Worm (Caenorhabditis elegans) whole organism, late embryonic: ENCODE measurements around the gene clec-254.
"Not testable (repeated sequence)": the region's sequence is repeated elsewhere in the genome, so short reads cannot be mapped to it uniquely, and the experiment has no call there.

Source experiments
- C38D4.7 ChIP-seq: fragments of 200-800 bp; sonication (Bioruptor generic); optimal IDR thresholded peaks from 2 replicates; lab custom pipeline; 2018; ENCODE audit warnings: mild to moderate bottlenecking, missing genetic modification characterization, moderate library complexity, missing compliant biosample characterization
- F13H6.1 ChIP-seq: sonication (generic microtip); optimal IDR thresholded peaks from 2 replicates; lab custom pipeline; 2016; ENCODE audit warnings: missing genetic modification characterization, missing compliant biosample characterization
- K02D7.2 ChIP-seq: sonication (generic microtip); optimal IDR thresholded peaks from 2 replicates; lab custom pipeline; 2017; ENCODE audit warnings: mild to moderate bottlenecking, missing genetic modification characterization, missing compliant biosample characterization
- Y22D7AL.16 ChIP-seq: sonication (generic microtip); optimal IDR thresholded peaks from 2 replicates; lab custom pipeline; 2016; ENCODE audit warnings: missing genetic modification characterization, missing compliant biosample characterization
- ceh-14 ChIP-seq: sonication (generic microtip); optimal IDR thresholded peaks from 2 replicates; lab custom pipeline; 2016; ENCODE audit warnings: missing genotype, missing genetic modification characterization, missing compliant biosample characterization
- ceh-18 ChIP-seq: sonication (generic microtip); optimal IDR thresholded peaks from 2 replicates; lab custom pipeline; 2016; ENCODE audit warnings: missing genetic modification characterization, missing compliant biosample characterization
- ceh-19 ChIP-seq: fragments of 200-800 bp; sonication (Bioruptor generic); optimal IDR thresholded peaks from 2 replicates; lab custom pipeline; 2018; ENCODE audit warnings: mild to moderate bottlenecking, missing genetic modification characterization, missing compliant biosample characterization
- ceh-22 ChIP-seq: sonication (generic microtip); optimal IDR thresholded peaks from 2 replicates; lab custom pipeline; 2017; ENCODE audit warnings: missing biosample characterization, missing genetic modification characterization
- ceh-45 ChIP-seq: fragments of 200-800 bp; sonication (Bioruptor generic); IDR thresholded peaks from 2 replicates; pipeline ENCODE4 v1.3.6; 2022; ENCODE audit warnings: missing genetic modification reagents, missing genetic modification characterization, missing compliant biosample characterization
- ceh-9 ChIP-seq: sonication (generic microtip); optimal IDR thresholded peaks from 2 replicates; lab custom pipeline; 2016; ENCODE audit warnings: mild to moderate bottlenecking, missing genetic modification characterization, inconsistent platforms, missing compliant biosample characterization
- che-1 ChIP-seq: sonication (generic microtip); optimal IDR thresholded peaks from 2 replicates; lab custom pipeline; 2016; ENCODE audit warnings: mild to moderate bottlenecking, missing genetic modification characterization, missing compliant biosample characterization
- dmd-4 ChIP-seq: sonication (generic microtip); optimal IDR thresholded peaks from 2 replicates; lab custom pipeline; 2016; ENCODE audit warnings: borderline replicate concordance, missing genetic modification characterization, missing compliant biosample characterization
- elt-2 ChIP-seq: sonication (generic microtip); optimal IDR thresholded peaks from 2 replicates; lab custom pipeline; 2016; ENCODE audit warnings: missing genetic modification reagents, missing genetic modification characterization, missing compliant biosample characterization
- elt-4 ChIP-seq: sonication (generic microtip); optimal IDR thresholded peaks from 2 replicates; lab custom pipeline; 2016; ENCODE audit warnings: missing genetic modification characterization, missing compliant biosample characterization
- ets-4 ChIP-seq: sonication (generic microtip); optimal IDR thresholded peaks from 2 replicates; lab custom pipeline; 2016; ENCODE audit warnings: missing genetic modification characterization, missing compliant biosample characterization
- fax-1 ChIP-seq: sonication (generic microtip); optimal IDR thresholded peaks from 2 replicates; lab custom pipeline; 2016; ENCODE audit warnings: missing genotype, missing genetic modification characterization, missing compliant biosample characterization
- hlh-13 ChIP-seq: fragments of 200-800 bp; sonication (Bioruptor generic); optimal IDR thresholded peaks from 2 replicates; lab custom pipeline; 2018; ENCODE audit warnings: mild to moderate bottlenecking, missing genetic modification characterization, missing compliant biosample characterization
- hlh-15 ChIP-seq: sonication (generic microtip); optimal IDR thresholded peaks from 2 replicates; lab custom pipeline; 2016; ENCODE audit warnings: missing genetic modification characterization, missing compliant biosample characterization
- hlh-30 ChIP-seq: sonication (generic microtip); optimal IDR thresholded peaks from 2 replicates; lab custom pipeline; 2017; ENCODE audit warnings: antibody characterized with exemption, missing genetic modification characterization, missing compliant biosample characterization; ENCODE audit not compliant: insufficient read depth
- lim-6 ChIP-seq: sonication (generic microtip); optimal IDR thresholded peaks from 2 replicates; lab custom pipeline; 2016; ENCODE audit warnings: missing genetic modification characterization, missing compliant biosample characterization
- lin-11 ChIP-seq: fragments of 200-800 bp; sonication (Bioruptor generic); optimal IDR thresholded peaks from 2 replicates; lab custom pipeline; 2018; ENCODE audit warnings: mild to moderate bottlenecking, missing genetic modification characterization, missing compliant biosample characterization
- madf-2 ChIP-seq: sonication (generic microtip); optimal IDR thresholded peaks from 2 replicates; lab custom pipeline; 2017; ENCODE audit warnings: missing genetic modification characterization, missing compliant biosample characterization
- nhr-232 ChIP-seq: sonication (generic microtip); optimal IDR thresholded peaks from 2 replicates; lab custom pipeline; 2016; ENCODE audit warnings: missing genetic modification characterization, missing compliant biosample characterization
- npax-4 ChIP-seq: sonication (generic microtip); optimal IDR thresholded peaks from 2 replicates; lab custom pipeline; 2016; ENCODE audit warnings: missing genetic modification characterization, missing compliant biosample characterization
- odd-2 ChIP-seq: sonication (generic microtip); optimal IDR thresholded peaks from 2 replicates; lab custom pipeline; 2017; ENCODE audit warnings: antibody characterized with exemption, mild to moderate bottlenecking, missing genetic modification characterization, missing compliant biosample characterization
- pag-3 ChIP-seq: sonication (generic microtip); optimal IDR thresholded peaks from 2 replicates; lab custom pipeline; 2016; ENCODE audit warnings: missing compliant biosample characterization, missing genetic modification characterization, borderline replicate concordance
- pat-9 ChIP-seq: fragments of 200-800 bp; sonication (Bioruptor generic); optimal IDR thresholded peaks from 2 replicates; lab custom pipeline; 2018; ENCODE audit warnings: mild to moderate bottlenecking, missing genetic modification characterization, moderate library complexity, missing compliant biosample characterization
- pax-1 ChIP-seq: fragments of 150-350 bp; optimal IDR thresholded peaks from 2 replicates; lab custom pipeline; 2014; ENCODE audit warnings: missing biosample characterization, missing genetic modification characterization
- pha-2 ChIP-seq: sonication (generic microtip); optimal IDR thresholded peaks from 2 replicates; lab custom pipeline; 2017; ENCODE audit warnings: mild to moderate bottlenecking, missing genetic modification characterization, missing compliant biosample characterization
- pha-4 ChIP-seq: fragments of 150-350 bp; optimal IDR thresholded peaks from 2 replicates; lab custom pipeline; 2018; ENCODE audit warnings: missing biosample characterization, missing genetic modification reagents, missing genetic modification characterization
- pqm-1 ChIP-seq: sonication (generic microtip); optimal IDR thresholded peaks from 2 replicates; lab custom pipeline; 2016; ENCODE audit warnings: missing genetic modification characterization, missing compliant biosample characterization
- ref-2 ChIP-seq: sonication (generic microtip); optimal IDR thresholded peaks from 2 replicates; lab custom pipeline; 2016; ENCODE audit warnings: missing genetic modification characterization, missing compliant biosample characterization
- sdc-2 ChIP-seq: sonication (generic microtip); optimal IDR thresholded peaks from 2 replicates; lab custom pipeline; 2016; ENCODE audit warnings: missing genotype, missing genetic modification characterization, missing compliant biosample characterization
- syd-9 ChIP-seq: sonication (generic microtip); optimal IDR thresholded peaks from 2 replicates; lab custom pipeline; 2016; ENCODE audit warnings: mild to moderate bottlenecking, missing genetic modification characterization, moderate library complexity, missing compliant biosample characterization
- tbx-2 ChIP-seq: sonication (generic microtip); optimal IDR thresholded peaks from 2 replicates; lab custom pipeline; 2016; ENCODE audit warnings: missing genetic modification characterization, missing compliant biosample characterization
- unc-3 ChIP-seq, 2 experiments: fragments of 200-800 bp in 1 of 2; sonication (Bioruptor generic) in 1 of 2; sonication (generic microtip) in 1 of 2; conservative IDR thresholded peaks in 1 of 2; optimal IDR thresholded peaks in 1 of 2; 2 replicates each; pipeline versions ENCODE4 v1.3.6 to Lab custom; 2016 to 2022; ENCODE audit warnings: missing compliant biosample characterization in 2 of 2, missing genetic modification characterization in 2 of 2, missing genetic modification reagents in 1 of 2
- unc-42 ChIP-seq: sonication (generic microtip); optimal IDR thresholded peaks from 2 replicates; lab custom pipeline; 2016; ENCODE audit warnings: missing genotype, missing genetic modification characterization, missing compliant biosample characterization
- unc-55 ChIP-seq: sonication (generic microtip); optimal IDR thresholded peaks from 2 replicates; lab custom pipeline; 2017; ENCODE audit warnings: missing biosample characterization, missing genetic modification reagents, missing genetic modification characterization
- unc-86 ChIP-seq: sonication (generic microtip); optimal IDR thresholded peaks from 2 replicates; lab custom pipeline; 2016; ENCODE audit warnings: missing genetic modification characterization, missing compliant biosample characterization
- zip-5 ChIP-seq: sonication (generic microtip); optimal IDR thresholded peaks from 2 replicates; lab custom pipeline; 2016; ENCODE audit warnings: missing genetic modification characterization, missing compliant biosample characterization

clec-254 gene

DNA sequence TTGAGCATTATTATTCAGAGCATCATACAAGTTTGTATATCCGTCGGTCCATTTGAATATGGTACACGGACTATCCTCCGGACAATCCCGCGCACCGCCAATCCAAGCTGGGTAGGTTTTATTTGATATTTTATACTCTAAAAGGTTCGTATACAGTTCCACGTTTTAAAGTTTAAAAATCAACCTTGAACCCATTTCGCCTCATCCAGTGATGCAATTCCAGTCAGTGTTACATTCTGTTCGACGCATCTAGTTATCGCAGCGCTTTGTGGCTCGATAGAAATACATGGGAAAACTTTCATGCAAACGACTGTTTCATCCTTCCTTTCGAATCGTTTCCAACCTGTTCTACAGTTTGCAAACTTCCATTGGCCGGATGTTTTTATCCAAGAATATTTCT is 15.7 kb upstream of the clec-254 start:
- TF ChIP-seq Y22D7AL.16 (tag; lab: Kevin White, UChicago) (no peak), npax-4 (tag; lab: Kevin White, UChicago) (no peak), ceh-19 (GFP tag; lab: Kevin White, UChicago) (no peak), lin-11 (tag; lab: Kevin White, UChicago) (no peak), ets-4 (tag; lab: Kevin White, UChicago) (no peak), syd-9 (tag; lab: Kevin White, UChicago) (no peak), K02D7.2 (tag; lab: Kevin White, UChicago) (no peak), hlh-13 (GFP tag; lab: Kevin White, UChicago) (no peak), pag-3 (tag; lab: Kevin White, UChicago) (no peak), odd-2 (tag; lab: Kevin White, UChicago) (no peak), pha-4 (tag; lab: Kevin White, UChicago) (no peak), pax-1 (tag; lab: Kevin White, UChicago) (no peak), zip-5 (tag; lab: Kevin White, UChicago) (no peak), ceh-18 (tag; lab: Kevin White, UChicago) (no peak)

DNA sequence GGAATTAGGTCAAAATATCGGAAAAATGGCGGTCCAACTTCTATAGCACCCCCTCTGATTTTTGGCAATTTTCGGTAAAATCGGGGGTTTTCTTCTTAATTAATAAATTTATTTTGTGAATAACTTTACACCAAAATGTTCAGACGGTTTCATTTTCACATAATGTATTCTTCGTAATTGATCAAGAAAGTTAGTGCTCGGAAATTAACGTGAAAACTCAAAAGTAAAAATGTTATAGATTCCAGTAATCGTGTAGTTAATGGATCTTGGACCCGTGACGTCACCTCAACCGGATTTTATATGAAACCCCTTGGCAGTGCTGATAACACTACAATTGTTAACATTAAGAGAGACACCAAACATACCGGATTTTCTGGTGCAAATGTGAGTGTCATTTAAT is 7.8 kb upstream of the clec-254 start, which contains the start of gene F11D11.22:
Gene F11D11.22 (plus strand): TSS at position 301 of the 400 bp plus-strand sequence.
- not testable (repeated sequence) for TF ChIP-seq pqm-1 (tag; lab: Kevin White, UChicago); ceh-14; ref-2

DNA sequence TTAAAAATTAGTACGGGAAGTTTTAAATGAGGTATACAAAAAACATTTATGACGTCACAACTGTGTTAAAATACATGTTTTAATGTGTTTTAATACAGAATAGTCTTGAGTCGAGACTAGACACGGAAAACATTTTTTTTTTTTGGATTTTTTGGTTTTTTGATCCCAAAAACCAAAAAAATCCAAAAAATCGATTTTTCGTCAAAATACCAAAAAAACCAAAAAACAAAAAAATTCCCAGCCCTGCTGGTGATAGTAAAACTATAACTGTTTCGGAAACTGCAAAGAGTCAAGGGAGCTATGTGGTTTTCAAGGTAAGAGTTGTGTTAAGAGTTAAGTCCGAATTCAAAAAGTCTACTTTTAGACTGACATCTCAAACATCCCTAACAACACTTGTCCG is 6.8 kb upstream of the clec-254 start, which contains the start of gene F11D11.4:
Gene F11D11.4 (plus strand): TSS at position 301 of the 400 bp plus-strand sequence.
- TF ChIP-seq odd-2 (tag; lab: Kevin White, UChicago) (no peak), hlh-30 (tag; lab: Kevin White, UChicago) (no peak), syd-9 (tag; lab: Kevin White, UChicago) (no peak)

DNA sequence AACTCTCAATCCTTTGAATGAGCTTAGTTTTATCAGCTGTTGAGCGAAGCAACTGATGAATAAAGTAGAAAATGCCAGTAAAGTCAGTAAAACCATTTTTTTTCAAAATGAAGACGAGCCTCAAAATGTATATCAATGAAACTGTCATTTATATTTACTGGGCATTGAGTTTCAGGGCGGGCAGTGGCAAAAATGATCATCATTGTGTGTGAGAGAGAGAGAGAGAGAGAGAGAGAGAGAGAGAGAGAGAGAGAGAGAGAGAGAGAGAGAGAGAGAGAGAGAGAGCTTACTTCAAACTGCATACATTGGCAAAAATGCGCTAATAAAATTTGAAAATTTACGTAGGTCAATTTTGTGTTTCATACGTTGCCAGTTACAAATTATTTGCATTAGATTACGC is 5.9 kb upstream of the clec-254 start, which contains the start of gene F11D11.3:
Gene F11D11.3 (minus strand): TSS at position 101 of the 400 bp plus-strand sequence.
- TF ChIP-seq elt-2 (tag; lab: Kevin White, UChicago) (no peak), tbx-2 (tag; lab: Kevin White, UChicago) (no peak), ets-4 (tag; lab: Kevin White, UChicago) (no peak), ceh-9 (tag; lab: Kevin White, UChicago) (no peak), hlh-15 (tag; lab: Kevin White, UChicago) (no peak), ceh-45 (GFP tag; lab: Robert Waterston, UW) (no peak), C38D4.7 (no peak), unc-55 (no peak), unc-3 (GFP tag; conservative IDR thresholded peaks at IDR 0.05; lab: Robert Waterston, UW) (no peak), unc-3 (tag; optimal IDR thresholded peaks at IDR 0.05; lab: Kevin White, UChicago) (no peak), hlh-13 (GFP tag; lab: Kevin White, UChicago) (no peak), nhr-232 (no peak), che-1 (tag; lab: Kevin White, UChicago) (no peak), syd-9 (tag; lab: Kevin White, UChicago) (no peak), unc-86 (tag; lab: Kevin White, UChicago) (no peak), ceh-22 (no peak)

ce11 chrV:18753036-18753435 is 1.2 kb downstream of the clec-254 start, which contains the start of gene F11D11.6:
F11D11.6 (minus strand) TSS chrV:18753136.
- TF ChIP-seq madf-2 (tag; lab: Kevin White, UChicago) (no peak), F13H6.1 (no peak), ceh-22 (no peak), odd-2 (tag; lab: Kevin White, UChicago) (no peak), Y22D7AL.16 (tag; lab: Kevin White, UChicago) (no peak), pha-2 (tag; lab: Kevin White, UChicago) (no peak), hlh-13 (GFP tag; lab: Kevin White, UChicago) (no peak), tbx-2 (tag; lab: Kevin White, UChicago) (no peak), ceh-45 (GFP tag; lab: Robert Waterston, UW) (no peak), lim-6 (tag; lab: Kevin White, UChicago) (no peak), ceh-9 (tag; lab: Kevin White, UChicago) (no peak), lin-11 (tag; lab: Kevin White, UChicago) (no peak), fax-1 (no peak), elt-4 (no peak), pat-9 (no peak), sdc-2 (no peak), unc-86 (tag; lab: Kevin White, UChicago) (no peak), dmd-4 (tag; lab: Kevin White, UChicago) (no peak), unc-42 (tag; lab: Kevin White, UChicago) (no peak)
